Fruit fly (Drosophila melanogaster) whole organism, wandering third instar larva: Measurements from ENCODE around the gene CG12493.

Experiments used
- GATAd ChIP-seq: sonication (Bioruptor generic); optimal IDR thresholded peaks from 2 replicates; lab custom pipeline; 2016; ENCODE audit warnings: missing biosample characterization, missing genetic modification characterization
- HLH106 ChIP-seq: fragments of 200-800 bp; optimal IDR thresholded peaks from 3 replicates; lab custom pipeline; 2019; ENCODE audit warnings: missing biosample characterization, mild to moderate bottlenecking, missing genetic modification characterization, moderate library complexity
- OdsH ChIP-seq: fragments of 200-800 bp; sonication (Bioruptor generic); optimal IDR thresholded peaks from 2 replicates; lab custom pipeline; 2016; ENCODE audit warnings: missing biosample characterization, mild to moderate bottlenecking, missing genetic modification characterization
- brk ChIP-seq: fragments of 200-800 bp; sonication (Bioruptor generic); optimal IDR thresholded peaks from 2 replicates; lab custom pipeline; 2016; ENCODE audit warnings: missing biosample characterization, mild to moderate bottlenecking, missing genetic modification characterization
- ey ChIP-seq: fragments of 200-800 bp; sonication (Bioruptor generic); optimal IDR thresholded peaks from 2 replicates; lab custom pipeline; 2016; ENCODE audit warnings: missing biosample characterization, missing genetic modification characterization

CG12493 gene

DNA sequence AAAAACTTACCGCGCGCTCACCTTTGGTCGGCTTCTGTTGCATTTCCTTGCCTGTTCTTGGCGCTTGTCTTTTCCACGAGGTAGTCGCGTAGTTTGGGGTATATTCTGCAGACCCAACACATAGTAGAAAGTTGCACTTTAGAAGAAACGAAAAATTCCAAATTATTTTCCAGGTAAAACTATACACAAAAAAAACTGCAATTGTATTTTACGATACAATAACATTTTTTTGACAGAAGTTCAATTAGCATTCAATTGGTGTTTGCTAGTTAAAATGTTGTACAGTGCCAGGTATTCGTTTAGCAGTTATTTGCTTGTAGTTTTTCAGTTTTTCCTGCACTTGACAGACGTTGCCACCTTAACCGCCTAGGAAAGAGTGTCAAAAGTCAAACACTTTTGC, 45.0 kb downstream of the CG12493 start:
- no peak for TF ChIP-seq ey
- no peak for TF ChIP-seq brk (GFP tag; lab: Kevin White, UChicago)
- TF ChIP-seq GATAd, result no peak
- TF ChIP-seq OdsH (GFP tag; lab: Kevin White, UChicago), result no peak

DNA sequence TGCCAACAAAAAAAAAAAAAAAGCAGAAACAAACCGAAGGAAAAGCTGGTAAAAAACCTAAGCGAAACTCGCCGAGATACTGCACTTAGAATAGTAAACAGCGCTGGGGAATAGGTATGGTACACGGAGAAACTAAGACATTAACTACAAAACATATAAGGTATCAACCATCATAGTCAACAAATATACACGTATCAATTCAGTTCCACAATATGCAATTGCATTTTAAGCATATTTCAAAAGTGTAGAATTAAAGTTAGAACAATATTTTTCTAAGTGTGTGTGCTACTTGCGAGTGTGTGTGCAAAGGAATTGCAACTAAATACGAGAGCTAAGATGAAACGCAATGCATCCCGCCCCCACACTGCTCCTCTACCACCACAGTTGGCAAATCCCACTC, 45.7 kb downstream of the CG12493 start:
- TF ChIP-seq HLH106 (tag; lab: Kevin White, UChicago), result no peak
